Worm (Caenorhabditis elegans): Measurements from ENCODE around the gene ent-3.

ce11 chrV:14212813-14213212 is 23.0 kb downstream of the ent-3 start:
- no peak for TF ChIP-seq pha-4 (tag; optimal IDR thresholded peaks at IDR 0.05)
- no peak for TF ChIP-seq lin-13 (tag; optimal IDR thresholded peaks at IDR 0.05)
- TF ChIP-seq snpc-4 (tag; optimal IDR thresholded peaks at IDR 0.05), result no peak
- TF ChIP-seq unc-62 (GFP tag; optimal IDR thresholded peaks at IDR 0.05), result no peak
- no peak for TF ChIP-seq nhr-28 (tag; optimal IDR thresholded peaks at IDR 0.05)
- no peak for TF ChIP-seq ceh-43 (GFP tag; optimal IDR thresholded peaks at IDR 0.05)
- TF ChIP-seq tbx-8 (GFP tag; optimal IDR thresholded peaks at IDR 0.05), result no peak
- no peak for TF ChIP-seq lsy-2 (tag; optimal IDR thresholded peaks at IDR 0.05)
- no peak for TF ChIP-seq elt-3 (tag; optimal IDR thresholded peaks at IDR 0.05)
- TF ChIP-seq sptf-1 (tag; optimal IDR thresholded peaks at IDR 0.05), result no peak
- no peak for TF ChIP-seq elt-1 (tag; optimal IDR thresholded peaks at IDR 0.05; ENCODE audit: borderline replicate concordance, insufficient read depth)
- TF ChIP-seq mep-1 (tag; optimal IDR thresholded peaks at IDR 0.05), result no peak
- no peak for TF ChIP-seq mls-2 (tag; optimal IDR thresholded peaks at IDR 0.05)
